Fruit fly (Drosophila melanogaster) whole organism, adult: ENCODE results near the gene Cpr65Aw.

Experiments
- CG11617 ChIP-seq: fragments of 200-800 bp; sonication (Bioruptor generic); optimal IDR thresholded peaks from 2 replicates; lab custom pipeline; 2017; ENCODE audit warnings: mild to moderate bottlenecking, missing biosample characterization, missing genetic modification reagents, missing genetic modification characterization
- CG12768 ChIP-seq: fragments of 200-800 bp; sonication (Bioruptor generic); optimal IDR thresholded peaks from 2 replicates; lab custom pipeline; 2017; ENCODE audit warnings: missing biosample characterization, missing genetic modification characterization, mild to moderate bottlenecking, moderate library complexity, missing genetic modification reagents
- CG14711 ChIP-seq: fragments of 200-800 bp; sonication (Bioruptor generic); optimal IDR thresholded peaks from 2 replicates; lab custom pipeline; 2018; ENCODE audit warnings: missing biosample characterization, mild to moderate bottlenecking, missing genetic modification characterization, moderate library complexity
- CG1620 ChIP-seq: fragments of 200-800 bp; sonication (Bioruptor generic); optimal IDR thresholded peaks from 2 replicates; lab custom pipeline; 2016; ENCODE audit warnings: missing biosample characterization, missing genetic modification characterization
- CG33017 ChIP-seq: fragments of 200-800 bp; sonication (Bioruptor generic); optimal IDR thresholded peaks from 2 replicates; lab custom pipeline; 2018; ENCODE audit warnings: missing biosample characterization, mild to moderate bottlenecking, missing genetic modification characterization, moderate library complexity
- CG5204 ChIP-seq: fragments of 200-800 bp; sonication (Bioruptor generic); optimal IDR thresholded peaks from 2 replicates; lab custom pipeline; 2016; ENCODE audit warnings: missing biosample characterization, missing genetic modification characterization
- CG7045 ChIP-seq: fragments of 200-800 bp; sonication (Bioruptor generic); optimal IDR thresholded peaks from 2 replicates; lab custom pipeline; 2017; ENCODE audit warnings: missing biosample characterization, mild to moderate bottlenecking, missing genetic modification characterization
- CG7101 ChIP-seq: fragments of 200-800 bp; sonication (Bioruptor generic); optimal IDR thresholded peaks from 2 replicates; lab custom pipeline; 2018; ENCODE audit warnings: missing biosample characterization, mild to moderate bottlenecking, missing genetic modification characterization, moderate library complexity
- Clk ChIP-seq: fragments of 200-800 bp; sonication (Bioruptor generic); optimal IDR thresholded peaks from 2 replicates; lab custom pipeline; 2017; ENCODE audit warnings: missing biosample characterization, missing genetic modification characterization
- Crg-1 ChIP-seq: fragments of 200-800 bp; sonication (Bioruptor generic); optimal IDR thresholded peaks from 2 replicates; lab custom pipeline; 2016; ENCODE audit warnings: missing biosample characterization, missing genetic modification characterization
- Hr96 ChIP-seq: fragments of 200-800 bp; sonication (Bioruptor generic); optimal IDR thresholded peaks from 2 replicates; lab custom pipeline; 2016; ENCODE audit warnings: missing biosample characterization, missing genetic modification characterization
- Mnt ChIP-seq: fragments of 200-800 bp; sonication (Bioruptor generic); optimal IDR thresholded peaks from 2 replicates; lab custom pipeline; 2016; ENCODE audit warnings: missing biosample characterization, mild to moderate bottlenecking, missing genetic modification characterization
- bab1 ChIP-seq: fragments of 200-800 bp; sonication (Bioruptor generic); optimal IDR thresholded peaks from 3 replicates; lab custom pipeline; 2019; ENCODE audit warnings: missing biosample characterization, mild to moderate bottlenecking, missing genetic modification characterization, moderate library complexity
- cic ChIP-seq: fragments of 200-800 bp; sonication (Bioruptor generic); optimal IDR thresholded peaks from 2 replicates; lab custom pipeline; 2017; ENCODE audit warnings: missing biosample characterization, mild to moderate bottlenecking, missing genetic modification characterization, moderate library complexity
- cnc ChIP-seq, 2 experiments: fragments of >200 bp; optimal IDR thresholded peaks; 2 replicates each; lab custom pipeline; 2017
- kay ChIP-seq: fragments of 200-800 bp; sonication (Bioruptor generic); peaks from one replicate; lab custom pipeline; 2016; ENCODE audit warnings: missing biosample characterization, missing genetic modification characterization, borderline replicate concordance
- ovo ChIP-seq: fragments of 200-800 bp; sonication (Bioruptor generic); optimal IDR thresholded peaks from 2 replicates; lab custom pipeline; 2016; ENCODE audit warnings: missing biosample characterization, missing genetic modification characterization
- pad ChIP-seq: fragments of 200-800 bp; sonication (Bioruptor generic); optimal IDR thresholded peaks from 3 replicates; lab custom pipeline; 2017; ENCODE audit warnings: missing biosample characterization, missing genetic modification characterization, mild to moderate bottlenecking, moderate library complexity, missing genetic modification reagents
- tj ChIP-seq: fragments of 200-800 bp; sonication (Bioruptor generic); optimal IDR thresholded peaks from 3 replicates; lab custom pipeline; 2017; ENCODE audit warnings: missing biosample characterization, mild to moderate bottlenecking, missing genetic modification characterization, moderate library complexity
- toe ChIP-seq: fragments of 200-800 bp; sonication (Bioruptor generic); optimal IDR thresholded peaks from 2 replicates; lab custom pipeline; 2016; ENCODE audit warnings: missing biosample characterization, missing genetic modification characterization

The Cpr65Aw gene

dm6 chr3L:6138018-6138417 is 4.2 kb downstream of the Cpr65Aw start, which contains the start of gene Lcp65Ae:
Lcp65Ae (minus strand) TSS chr3L:6138118.
- TF ChIP-seq cic (GFP tag; lab: Kevin White, UChicago) (no peak), Crg-1 (no peak), CG5204 (GFP tag; lab: Kevin White, UChicago) (no peak), pad (GFP tag; lab: Kevin White, UChicago) (no peak), CG12768 (no peak), CG14711 (no peak), tj (no peak), toe (GFP tag; lab: Kevin White, UChicago) (no peak), CG33017 (tag; lab: Kevin White, UChicago) (no peak), CG1620 (GFP tag; lab: Kevin White, UChicago) (no peak), CG7101 (tag; lab: Kevin White, UChicago) (no peak), Hr96 (no peak)

dm6 chr3L:6136691-6137090 is 5.5 kb downstream of the Cpr65Aw start, which contains the start of gene Lcp65Af:
Lcp65Af (minus strand) TSS chr3L:6136791.
- TF ChIP-seq toe (GFP tag; lab: Kevin White, UChicago), result no peak
- TF ChIP-seq CG5204 (GFP tag; lab: Kevin White, UChicago), result no peak
- no peak for TF ChIP-seq Hr96
- TF ChIP-seq pad (GFP tag; lab: Kevin White, UChicago), result no peak
- no peak for TF ChIP-seq CG1620 (GFP tag; lab: Kevin White, UChicago)
- no peak for TF ChIP-seq kay (GFP tag; lab: Kevin White, UChicago)
- no peak for TF ChIP-seq CG12768
- TF ChIP-seq CG7045 (GFP tag; lab: Kevin White, UChicago), result no peak
- TF ChIP-seq tj, result no peak
- no peak for TF ChIP-seq ovo (GFP tag; lab: Kevin White, UChicago)
- no peak for TF ChIP-seq Clk (GFP tag; lab: Kevin White, UChicago)
- TF ChIP-seq CG33017 (tag; lab: Kevin White, UChicago), result no peak
- TF ChIP-seq cic (GFP tag; lab: Kevin White, UChicago), result no peak
- TF ChIP-seq Mnt (GFP tag; lab: Kevin White, UChicago), result no peak
- TF ChIP-seq CG7101 (tag; lab: Kevin White, UChicago), result no peak
- no peak for TF ChIP-seq CG11617
- TF ChIP-seq bab1 (GFP tag; lab: Kevin White, UChicago), result no peak

DNA sequence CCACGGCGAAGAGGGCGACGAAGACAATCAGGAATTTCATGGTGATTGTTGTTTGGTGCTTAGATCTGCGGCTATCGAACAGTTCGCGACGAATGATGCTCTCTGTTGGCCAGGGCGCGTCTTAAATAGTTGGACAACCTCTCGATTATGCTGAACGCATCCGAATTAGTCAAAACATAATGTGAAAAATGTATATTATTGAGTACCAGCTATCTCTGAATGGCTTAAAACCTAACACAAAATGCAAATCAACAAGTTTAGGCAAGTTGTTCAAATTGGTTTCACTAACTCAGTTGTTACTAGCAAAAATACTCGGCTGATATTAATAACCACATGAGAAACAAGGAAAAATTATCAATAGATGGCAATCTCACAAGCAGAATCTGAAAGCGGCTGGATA is 7.0 kb downstream of the Cpr65Aw start, which contains the start of gene Lcp65Ag1:
Lcp65Ag1 (minus strand) TSS at position 101 of the 400 bp plus-strand sequence.
- no peak for TF ChIP-seq CG7045 (GFP tag; lab: Kevin White, UChicago)
- TF ChIP-seq Crg-1, result no peak
- no peak for TF ChIP-seq tj
- no peak for TF ChIP-seq toe (GFP tag; lab: Kevin White, UChicago)
- TF ChIP-seq cic (GFP tag; lab: Kevin White, UChicago), result no peak
- no peak for TF ChIP-seq CG7101 (tag; lab: Kevin White, UChicago)
- TF ChIP-seq CG11617, result no peak
- TF ChIP-seq Clk (GFP tag; lab: Kevin White, UChicago), result no peak
- TF ChIP-seq bab1 (GFP tag; lab: Kevin White, UChicago), result no peak
- TF ChIP-seq Mnt (GFP tag; lab: Kevin White, UChicago), result no peak
- TF ChIP-seq pad (GFP tag; lab: Kevin White, UChicago), result no peak
- no peak for TF ChIP-seq Hr96
- no peak for TF ChIP-seq CG5204 (GFP tag; lab: Kevin White, UChicago)
- TF ChIP-seq CG33017 (tag; lab: Kevin White, UChicago), result no peak
- TF ChIP-seq CG1620 (GFP tag; lab: Kevin White, UChicago), result no peak

DNA sequence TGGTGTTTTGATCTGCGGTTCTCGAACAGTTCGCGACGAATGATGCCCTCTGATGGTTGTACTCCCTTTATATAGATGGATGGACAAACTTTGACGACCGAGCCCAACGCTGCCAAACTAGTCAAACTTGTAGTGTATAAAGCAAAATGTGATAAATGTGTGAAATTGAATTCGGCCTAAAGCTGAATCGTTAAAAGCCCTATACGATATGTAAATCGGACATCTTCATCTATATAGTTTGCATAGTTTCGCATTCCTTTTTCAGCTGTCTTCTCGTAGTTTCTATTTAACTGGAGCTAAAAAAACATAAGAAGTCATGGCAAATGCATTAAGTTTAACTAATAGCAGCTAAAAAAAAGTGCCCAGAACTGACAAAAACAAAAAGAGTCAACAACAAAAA is 8.7 kb downstream of the Cpr65Aw start, which contains the start of gene Lcp65Ag2:
Lcp65Ag2 (minus strand) TSS at position 48 of the 400 bp plus-strand sequence.
- TF ChIP-seq tj (no peak), pad (GFP tag; lab: Kevin White, UChicago) (no peak), bab1 (GFP tag; lab: Kevin White, UChicago) (no peak), toe (GFP tag; lab: Kevin White, UChicago) (no peak), CG1620 (GFP tag; lab: Kevin White, UChicago) (no peak), CG11617 (no peak), CG7045 (GFP tag; lab: Kevin White, UChicago) (no peak), CG14711 (no peak), Crg-1 (no peak), Hr96 (no peak), CG33017 (tag; lab: Kevin White, UChicago) (no peak), cnc (optimal IDR thresholded peaks at IDR 0.05; lab: Kevin White, UChicago) (no peak), Mnt (GFP tag; lab: Kevin White, UChicago) (no peak), kay (GFP tag; lab: Kevin White, UChicago) (no peak), CG7101 (tag; lab: Kevin White, UChicago) (no peak)

DNA sequence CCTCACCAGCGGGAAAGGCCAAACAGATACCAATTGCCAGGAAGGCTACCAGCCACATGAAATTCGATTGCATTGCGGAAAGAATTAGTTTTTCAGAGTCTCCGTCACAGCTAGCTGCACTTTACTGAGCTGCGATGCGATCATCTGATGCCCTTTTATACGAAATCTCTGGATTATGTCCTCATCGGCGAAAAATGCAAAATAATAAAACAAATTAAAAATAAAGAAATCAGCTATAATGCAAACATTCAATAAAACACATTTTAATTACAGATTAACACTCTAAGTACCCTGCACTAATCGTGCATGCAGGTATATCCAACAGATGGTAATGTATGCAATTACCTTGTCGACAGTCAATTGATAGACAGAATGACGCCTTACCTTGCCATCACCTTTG is 10.2 kb downstream of the Cpr65Aw start, which contains the start of gene Cpr65Au:
Cpr65Au (minus strand) TSS at position 101 of the 400 bp plus-strand sequence.
- TF ChIP-seq CG7045 (GFP tag; lab: Kevin White, UChicago) (no peak), Clk (GFP tag; lab: Kevin White, UChicago) (no peak), ovo (GFP tag; lab: Kevin White, UChicago) (no peak)

dm6 chr3L:6130944-6131343 is 11.3 kb downstream of the Cpr65Aw start, which contains the start of gene Lcp65Ag3:
Lcp65Ag3 (minus strand) TSS chr3L:6130989.
- no peak for TF ChIP-seq toe (GFP tag; lab: Kevin White, UChicago)
- no peak for TF ChIP-seq pad (GFP tag; lab: Kevin White, UChicago)
- no peak for TF ChIP-seq CG7101 (tag; lab: Kevin White, UChicago)
- TF ChIP-seq CG7045 (GFP tag; lab: Kevin White, UChicago), result no peak
- TF ChIP-seq Mnt (GFP tag; lab: Kevin White, UChicago), result no peak
- no peak for TF ChIP-seq Crg-1
- TF ChIP-seq bab1 (GFP tag; lab: Kevin White, UChicago), result no peak
- no peak for TF ChIP-seq CG12768
- no peak for TF ChIP-seq tj
- no peak for TF ChIP-seq CG14711
